Worm (Caenorhabditis elegans) whole organism, L2 larva: ENCODE results near the gene ugt-32.

Experiments used
- C34F6.9 ChIP-seq: fragments of 150-350 bp; optimal IDR thresholded peaks from 2 replicates; lab custom pipeline; 2014; ENCODE audit warnings: missing biosample characterization, missing genetic modification characterization
- ama-1 ChIP-seq: fragments of 150-350 bp; optimal IDR thresholded peaks from 2 replicates; lab custom pipeline; 2018; ENCODE audit warnings: inconsistent platforms
- crh-2 ChIP-seq: sonication (generic microtip); optimal IDR thresholded peaks from 2 replicates; lab custom pipeline; 2017; ENCODE audit warnings: missing biosample characterization, missing genetic modification characterization
- elt-3 ChIP-seq: sonication (generic microtip); optimal IDR thresholded peaks from 2 replicates; lab custom pipeline; 2017; ENCODE audit warnings: missing biosample characterization, missing genetic modification characterization
- fos-1 ChIP-seq: fragments of 150-350 bp; optimal IDR thresholded peaks from 2 replicates; lab custom pipeline; 2014; ENCODE audit warnings: missing biosample characterization, missing genetic modification characterization
- mdl-1 ChIP-seq, 2 experiments: fragments of 150-350 bp in 1 of 2; sonication (generic microtip) in 1 of 2; optimal IDR thresholded peaks; 2 replicates each; lab custom pipeline; 2017; ENCODE audit warnings: missing biosample characterization in 2 of 2, missing genetic modification characterization in 2 of 2
- unc-55 ChIP-seq: fragments of 150-350 bp; sonication (generic microtip); optimal IDR thresholded peaks from 3 replicates; lab custom pipeline; 2014; ENCODE audit warnings: missing biosample characterization, missing genetic modification reagents, missing genetic modification characterization
- zag-1 ChIP-seq: fragments of 150-350 bp; optimal IDR thresholded peaks from 2 replicates; lab custom pipeline; 2014; ENCODE audit warnings: missing biosample characterization, missing genetic modification characterization

DNA sequence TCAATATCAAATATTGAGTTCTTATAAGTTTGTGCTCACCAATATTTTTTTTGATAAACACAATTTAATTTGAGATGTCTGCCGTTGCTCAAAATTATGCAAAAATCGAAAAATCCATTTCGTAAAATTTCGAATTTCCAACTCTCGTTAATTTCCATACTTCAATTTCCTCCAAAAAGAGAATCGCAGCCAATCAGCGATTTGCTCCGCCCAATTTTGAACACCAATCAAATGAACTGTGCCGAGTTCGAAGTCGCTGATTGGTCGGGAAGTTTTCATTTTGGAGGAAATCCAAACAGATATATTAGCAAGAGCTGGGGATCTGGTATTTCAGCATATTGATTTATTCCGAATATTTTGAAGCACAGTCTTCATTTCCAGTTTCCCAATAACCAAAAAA lies 36.0 kb downstream of the ugt-32 start:
- TF ChIP-seq zag-1 (tag; lab: Kevin White, UChicago) (no peak), elt-3 (tag; lab: Kevin White, UChicago) (no peak), unc-55 (GFP tag; lab: Kevin White, UChicago) (no peak), C34F6.9 (tag; lab: Kevin White, UChicago) (no peak), fos-1 (tag; lab: Kevin White, UChicago) (no peak), crh-2 (tag; lab: Kevin White, UChicago) (no peak), mdl-1 (tag; optimal IDR thresholded peaks at IDR 0.05; lab: Kevin White, UChicago) (no peak), ama-1 (lab: Kevin White, UChicago) (no peak)
